Fruit fly (Drosophila melanogaster) Kc167 (cell line): Measurements from ENCODE around the gene IntS11.

Experiments used
- Myc ChIP-seq: fragments of >200 bp; optimal IDR thresholded peaks from 2 replicates; lab custom pipeline; 2017; ENCODE audit warnings: missing external identifiers
- Sin3A ChIP-seq: fragments of >200 bp; optimal IDR thresholded peaks from 2 replicates; lab custom pipeline; 2018; ENCODE audit warnings: missing external identifiers
- h ChIP-seq: fragments of >200 bp; optimal IDR thresholded peaks from 3 replicates; lab custom pipeline; 2018; ENCODE audit warnings: missing external identifiers
- insv ChIP-seq: fragments of >200 bp; optimal IDR thresholded peaks from 3 replicates; lab custom pipeline; 2018; ENCODE audit warnings: missing external identifiers
- psq ChIP-seq: fragments of >200 bp; optimal IDR thresholded peaks from 2 replicates; lab custom pipeline; 2017; ENCODE audit warnings: missing external identifiers
- ttk ChIP-seq: sonication (Bioruptor generic); optimal IDR thresholded peaks from 2 replicates; lab custom pipeline; 2017; ENCODE audit warnings: missing external identifiers

The IntS11 gene

DNA sequence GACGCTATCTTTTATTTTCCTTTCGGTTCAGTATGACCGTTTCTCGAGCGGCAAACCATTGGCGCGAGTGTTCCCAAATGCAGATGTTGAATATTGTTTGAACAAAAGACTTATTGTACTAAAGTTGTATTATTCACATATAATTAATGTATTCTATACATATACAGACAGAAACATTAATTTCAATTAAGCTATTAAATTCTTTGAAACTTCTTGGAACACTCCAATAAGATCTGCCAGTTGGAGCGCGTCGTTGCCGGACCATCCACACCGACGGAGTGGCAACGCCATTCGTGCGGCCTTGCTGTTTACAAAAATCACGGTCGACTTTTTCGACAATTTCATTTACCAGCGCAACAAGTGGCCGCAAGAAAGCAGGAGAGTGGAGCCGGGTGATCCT, at the start of gene IntS11, which contains the start of gene Wdr24:
IntS11 (plus strand) TSS at position 282 of the 400 bp plus-strand sequence.
Wdr24 (minus strand) TSS at position 37 of the 400 bp plus-strand sequence.
- TF ChIP-seq Sin3A (lab: Kevin White, UChicago) = no peak
- no peak for TF ChIP-seq ttk (lab: Kevin White, UChicago)
- TF ChIP-seq insv (lab: Kevin White, UChicago) = no peak
- TF ChIP-seq Myc = no peak
- TF ChIP-seq psq (lab: Kevin White, UChicago) = no peak
- TF ChIP-seq h (lab: Kevin White, UChicago) = no peak

DNA sequence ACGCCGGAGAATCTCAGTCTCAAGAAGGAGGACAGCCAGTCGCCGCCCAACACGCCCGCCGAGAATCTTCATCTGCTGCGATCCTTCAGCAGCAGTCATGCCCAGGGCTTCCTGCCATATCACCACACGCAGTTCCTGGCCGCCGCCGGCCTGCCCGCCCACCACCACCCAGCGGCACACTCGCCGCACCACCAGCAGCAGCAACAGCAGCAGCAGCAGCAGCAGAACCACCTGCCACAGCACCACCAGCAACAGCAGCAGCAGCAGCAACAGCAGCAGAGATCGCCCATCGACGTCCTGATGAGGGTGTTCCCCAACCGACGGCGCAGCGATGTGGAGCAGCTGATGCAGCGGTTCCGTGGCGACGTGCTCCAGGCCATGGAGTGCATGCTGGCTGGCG, 49.4 kb upstream of the IntS11 start:
- no peak for TF ChIP-seq ttk (lab: Kevin White, UChicago)
- no peak for TF ChIP-seq insv (lab: Kevin White, UChicago)
- TF ChIP-seq Myc = no peak
- no peak for TF ChIP-seq psq (lab: Kevin White, UChicago)
- TF ChIP-seq h (lab: Kevin White, UChicago) = no peak
- TF ChIP-seq Sin3A (lab: Kevin White, UChicago) = no peak

dm6 chr3R:29696359-29696758, 48.8 kb upstream of the IntS11 start:
- TF ChIP-seq Myc (no peak), Sin3A (lab: Kevin White, UChicago) (no peak), h (lab: Kevin White, UChicago) (no peak), psq (lab: Kevin White, UChicago) (no peak), ttk (lab: Kevin White, UChicago) (no peak), insv (lab: Kevin White, UChicago) (no peak)

DNA sequence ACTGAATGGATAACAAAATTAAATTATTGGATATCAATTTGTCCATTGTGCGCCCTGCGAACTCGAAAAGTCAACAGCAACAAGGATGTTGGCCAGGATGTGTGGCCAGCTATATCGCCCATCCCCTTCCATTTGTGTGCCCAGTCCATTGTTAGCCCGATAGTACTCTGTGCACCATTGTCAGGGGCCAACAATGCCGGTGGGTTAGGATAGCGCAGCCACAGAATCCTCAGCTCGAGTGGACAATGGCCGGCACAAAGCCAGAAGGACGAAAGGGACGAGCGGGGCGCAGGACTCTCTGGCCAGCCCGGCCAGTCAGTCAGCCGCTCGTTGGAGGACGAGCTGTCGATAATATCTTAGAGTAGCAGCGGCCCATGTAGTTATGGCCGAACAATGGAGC, 47.3 kb upstream of the IntS11 start:
- no peak for TF ChIP-seq Sin3A (lab: Kevin White, UChicago)
- no peak for TF ChIP-seq psq (lab: Kevin White, UChicago)
- no peak for TF ChIP-seq ttk (lab: Kevin White, UChicago)
- no peak for TF ChIP-seq h (lab: Kevin White, UChicago)
- TF ChIP-seq insv (lab: Kevin White, UChicago) = no peak
- no peak for TF ChIP-seq Myc

DNA sequence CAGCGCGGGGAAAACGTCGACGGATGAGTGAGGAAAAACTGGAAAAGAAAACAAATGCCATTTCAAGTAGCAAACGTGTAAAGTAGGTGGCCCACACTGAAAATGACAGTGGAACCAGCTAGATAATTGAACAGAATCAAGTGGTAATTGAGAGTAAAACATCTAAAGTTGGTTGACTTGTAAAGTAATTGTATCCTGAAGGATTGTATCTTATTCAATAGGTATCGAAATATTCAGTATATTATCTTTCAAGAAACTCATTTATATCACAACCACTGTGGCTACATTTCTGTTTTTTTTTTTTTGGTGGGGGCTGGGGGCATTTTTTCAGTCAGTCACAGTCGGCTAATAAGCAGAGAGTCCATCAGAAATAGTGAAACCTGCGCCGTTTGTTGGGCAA, 45.9 kb upstream of the IntS11 start:
- no peak for TF ChIP-seq Myc
- no peak for TF ChIP-seq h (lab: Kevin White, UChicago)
- TF ChIP-seq insv (lab: Kevin White, UChicago) = no peak
- TF ChIP-seq Sin3A (lab: Kevin White, UChicago) = no peak
- TF ChIP-seq ttk (lab: Kevin White, UChicago) = no peak
- no peak for TF ChIP-seq psq (lab: Kevin White, UChicago)

DNA sequence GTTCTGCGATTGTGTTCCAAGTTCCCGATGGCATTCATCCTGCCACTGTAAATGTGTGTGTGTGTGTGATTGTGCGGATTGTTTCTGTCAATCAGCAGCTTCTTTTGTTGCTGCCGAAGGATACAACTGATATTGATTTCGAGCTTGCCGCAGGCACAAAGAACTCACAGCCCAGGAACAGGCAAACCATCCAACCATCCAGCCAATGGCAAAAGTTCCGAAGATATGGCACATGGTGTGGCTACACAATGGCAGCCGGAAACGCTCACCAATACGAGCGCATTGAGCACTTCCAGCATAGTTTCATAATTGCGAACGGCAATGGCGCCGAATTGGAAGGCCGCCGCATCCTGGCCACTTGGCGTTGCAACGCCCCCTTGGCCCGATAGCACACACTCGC, 43.4 kb upstream of the IntS11 start:
- TF ChIP-seq h (lab: Kevin White, UChicago) (no peak), psq (lab: Kevin White, UChicago) (no peak), Myc (no peak), Sin3A (lab: Kevin White, UChicago) (no peak), insv (lab: Kevin White, UChicago) (no peak), ttk (lab: Kevin White, UChicago) (no peak)

dm6 chr3R:29704557-29704956, 40.6 kb upstream of the IntS11 start:
- TF ChIP-seq Myc (no peak), Sin3A (lab: Kevin White, UChicago) (no peak), h (lab: Kevin White, UChicago) (no peak), ttk (lab: Kevin White, UChicago) (no peak), psq (lab: Kevin White, UChicago) (no peak), insv (lab: Kevin White, UChicago) (no peak)

DNA sequence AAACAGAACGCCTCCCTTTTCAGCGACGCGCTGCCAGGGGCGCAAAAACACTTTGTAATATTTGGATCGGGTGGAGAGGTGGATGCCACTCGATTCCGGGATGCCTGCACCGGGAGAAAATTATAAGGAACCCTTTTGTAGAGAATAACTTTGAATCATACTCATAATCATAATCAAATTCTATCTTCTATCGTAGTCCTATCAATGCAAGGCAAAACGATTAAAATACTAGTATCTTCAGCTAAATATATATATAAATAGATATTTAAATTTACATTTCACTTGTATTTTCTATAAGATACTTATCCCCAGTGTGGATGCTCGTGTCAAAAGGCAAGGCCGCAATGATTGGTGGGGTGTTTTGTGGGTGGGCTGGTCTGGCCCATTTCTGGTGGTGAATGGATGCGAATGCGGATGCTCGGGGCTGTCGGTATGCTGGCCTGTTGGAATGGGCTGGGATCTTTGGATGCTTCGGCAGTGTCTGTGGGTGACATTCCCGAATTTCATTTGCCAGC, 39.3 kb upstream of the IntS11 start:
- TF ChIP-seq h (lab: Kevin White, UChicago) = no peak
- no peak for TF ChIP-seq Sin3A (lab: Kevin White, UChicago)
- TF ChIP-seq psq (lab: Kevin White, UChicago) = no peak
- TF ChIP-seq Myc = no peak
- no peak for TF ChIP-seq ttk (lab: Kevin White, UChicago)
- no peak for TF ChIP-seq insv (lab: Kevin White, UChicago)

- TF ChIP-seq insv (lab: Kevin White, UChicago) = no peak
- TF ChIP-seq Myc = no peak
- no peak for TF ChIP-seq psq (lab: Kevin White, UChicago)
Observed at dm6 chr3R:29707258-29707657, 37.9 kb upstream of the IntS11 start.

DNA sequence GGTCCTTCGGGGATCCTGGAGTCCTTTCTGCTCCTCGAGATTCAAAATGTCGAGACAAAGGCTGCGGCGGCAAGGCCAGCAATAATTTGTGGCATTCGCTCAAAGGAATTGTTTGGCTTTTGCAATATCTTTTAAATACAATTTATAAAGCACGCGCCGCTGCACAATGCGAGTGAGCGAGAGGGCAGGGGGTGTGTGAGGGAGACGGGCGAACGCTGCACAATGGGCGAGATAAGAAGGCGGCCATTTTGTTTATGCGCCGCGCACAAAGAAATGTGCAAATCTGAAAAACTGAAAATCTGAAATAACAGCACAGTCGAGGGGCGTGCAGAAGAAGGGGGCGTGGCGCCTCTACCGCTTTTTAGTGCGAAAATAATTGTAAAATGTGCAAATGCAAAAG, 36.8 kb upstream of the IntS11 start:
- TF ChIP-seq insv (lab: Kevin White, UChicago) = no peak

dm6 chr3R:29711434-29711833, 33.7 kb upstream of the IntS11 start:
- TF ChIP-seq h (lab: Kevin White, UChicago) = no peak
- TF ChIP-seq Myc = no peak
- no peak for TF ChIP-seq psq (lab: Kevin White, UChicago)
- TF ChIP-seq ttk (lab: Kevin White, UChicago) = no peak
- no peak for TF ChIP-seq Sin3A (lab: Kevin White, UChicago)
- no peak for TF ChIP-seq insv (lab: Kevin White, UChicago)

- TF ChIP-seq insv (lab: Kevin White, UChicago) (no peak), h (lab: Kevin White, UChicago) (no peak), ttk (lab: Kevin White, UChicago) (no peak), Sin3A (lab: Kevin White, UChicago) (no peak), Myc (no peak), psq (lab: Kevin White, UChicago) (no peak)
Observed at dm6 chr3R:29714314-29714713, 30.8 kb upstream of the IntS11 start, which contains the start of gene Obp99d. Gene Obp99d, plus strand, starts transcription at chr3R:29714505.
